Fruit fly (Drosophila melanogaster): ENCODE results near the gene grp.

The grp gene

dm6 chr2L:16647773-16648172 is 32.1 kb upstream of the grp start (continued):
- no peak for TF ChIP-seq Doc3 (GFP tag; IDR thresholded peaks at IDR 0.05; ENCODE audit: partially characterized antibody)
- no peak for TF ChIP-seq sim (GFP tag; IDR thresholded peaks at IDR 0.05)
- TF ChIP-seq CG12155 (GFP tag; optimal IDR thresholded peaks at IDR 0.05), result peak; percentile 18
- TF ChIP-seq Dbx (GFP tag; IDR thresholded peaks at IDR 0.05), result peak; percentile 60
- no peak for TF ChIP-seq ash1 (GFP tag; optimal IDR thresholded peaks at IDR 0.05)
- TF ChIP-seq Blimp-1 (GFP tag; optimal IDR thresholded peaks at IDR 0.05), result peak; percentile 44
- no peak for TF ChIP-seq btn (GFP tag; optimal IDR thresholded peaks at IDR 0.05)
- peak; percentile 10 for TF ChIP-seq tio (GFP tag; optimal IDR thresholded peaks at IDR 0.05)
- TF ChIP-seq CG4854 (GFP tag; optimal IDR thresholded peaks at IDR 0.05), result peak; percentile 7
- TF ChIP-seq vnd (GFP tag; IDR thresholded peaks at IDR 0.05; ENCODE audit: partially characterized antibody), result no peak
- no peak for TF ChIP-seq jumu (GFP tag; optimal IDR thresholded peaks at IDR 0.05)
- TF ChIP-seq Lhr (GFP tag; optimal IDR thresholded peaks at IDR 0.05), result no peak
- peak in 1 of 2 experiments; percentile 21 for TF ChIP-seq chif (GFP tag; optimal IDR thresholded peaks at IDR 0.05)
- peak; percentile 73 for TF ChIP-seq gem (tag; optimal IDR thresholded peaks at IDR 0.05)
- TF ChIP-seq CG18476 (GFP tag; optimal IDR thresholded peaks at IDR 0.05), result peak; percentile 18
- no peak for TF ChIP-seq ham (GFP tag; IDR thresholded peaks at IDR 0.05)
- TF ChIP-seq Antp (GFP tag; optimal IDR thresholded peaks at IDR 0.05), result no peak
- TF ChIP-seq Sin3A (optimal IDR thresholded peaks at IDR 0.05), result no peak
- TF ChIP-seq CG14667 (GFP tag; IDR thresholded peaks at IDR 0.05), result peak; percentile 42; the same call in 1 of the 2 replicates
- no peak for TF ChIP-seq her (GFP tag; optimal IDR thresholded peaks at IDR 0.05)
- TF ChIP-seq CG17385 (GFP tag; optimal IDR thresholded peaks at IDR 0.05), result peak; percentile 32
- TF ChIP-seq CG2129 (GFP tag; IDR thresholded peaks at IDR 0.05; ENCODE audit: partially characterized antibody), result no peak
- no peak for TF ChIP-seq bab2 (GFP tag; optimal IDR thresholded peaks at IDR 0.05)
- no peak for TF ChIP-seq cad (GFP tag; optimal IDR thresholded peaks at IDR 0.05)
- TF ChIP-seq CG15479 (GFP tag; optimal IDR thresholded peaks at IDR 0.05), result no peak
- TF ChIP-seq CG9797 (GFP tag; optimal IDR thresholded peaks at IDR 0.05), result no peak
- TF ChIP-seq B-H2 (GFP tag; optimal IDR thresholded peaks at IDR 0.05), result no peak
- TF ChIP-seq CG34422 (GFP tag; IDR thresholded peaks at IDR 0.05), result peak; percentile 71
- no peak for TF ChIP-seq Dref (GFP tag; IDR thresholded peaks at IDR 0.05)
- TF ChIP-seq ATbp (GFP tag; optimal IDR thresholded peaks at IDR 0.05), result peak; percentile 38
- TF ChIP-seq cas (GFP tag; IDR thresholded peaks at IDR 0.05), result no peak
- TF ChIP-seq CG3281 (GFP tag; optimal IDR thresholded peaks at IDR 0.05), result peak; percentile 66
- TF ChIP-seq Sox102F (GFP tag; optimal IDR thresholded peaks at IDR 0.05), result peak; percentile 58
- TF ChIP-seq CG8089 (GFP tag; optimal IDR thresholded peaks at IDR 0.05), result no peak
- no peak for TF ChIP-seq CG7372 (GFP tag; IDR thresholded peaks at IDR 0.05)
- TF ChIP-seq CG4282 (GFP tag; optimal IDR thresholded peaks at IDR 0.05), result no peak
- no peak for TF ChIP-seq tup (GFP tag; optimal IDR thresholded peaks at IDR 0.05)
- TF ChIP-seq ci (GFP tag; IDR thresholded peaks at IDR 0.05), result no peak
- no peak for TF ChIP-seq Dip2 (GFP tag; IDR thresholded peaks at IDR 0.05)
- TF ChIP-seq Mrtf (GFP tag; IDR thresholded peaks at IDR 0.05), result no peak
- peak; percentile 63 for TF ChIP-seq Hand (GFP tag; optimal IDR thresholded peaks at IDR 0.05)
- TF ChIP-seq nau (GFP tag; optimal IDR thresholded peaks at IDR 0.05), result no peak
- TF ChIP-seq mirr (GFP tag; optimal IDR thresholded peaks at IDR 0.05), result no peak
- TF ChIP-seq CG6813 (GFP tag; optimal IDR thresholded peaks at IDR 0.05), result peak; percentile 32
- TF ChIP-seq CG11456 (GFP tag; IDR thresholded peaks at IDR 0.05), result no peak
- TF ChIP-seq CG9215 (GFP tag; IDR thresholded peaks at IDR 0.05), result peak; percentile 23; the same call in 1 of the 2 replicates
- TF ChIP-seq ro (GFP tag; IDR thresholded peaks at IDR 0.05), result no peak
- no peak for TF ChIP-seq CG10274 (GFP tag; optimal IDR thresholded peaks at IDR 0.05)
- no peak for TF ChIP-seq p53 (GFP tag; optimal IDR thresholded peaks at IDR 0.05)
- TF ChIP-seq Stat92E (GFP tag; optimal IDR thresholded peaks at IDR 0.05), result no peak
- TF ChIP-seq Trl (optimal IDR thresholded peaks at IDR 0.05), result no peak
- no peak for TF ChIP-seq Trl (GFP tag; optimal IDR thresholded peaks at IDR 0.05)
